Fruit fly (Drosophila melanogaster) Kc167 (cell line): ENCODE results near the gene CG4194.

Source experiments
- Myc ChIP-seq: fragments of >200 bp; optimal IDR thresholded peaks from 2 replicates; lab custom pipeline; 2017; ENCODE audit warnings: missing external identifiers
- Sin3A ChIP-seq: fragments of >200 bp; optimal IDR thresholded peaks from 2 replicates; lab custom pipeline; 2018; ENCODE audit warnings: missing external identifiers
- h ChIP-seq: fragments of >200 bp; optimal IDR thresholded peaks from 3 replicates; lab custom pipeline; 2018; ENCODE audit warnings: missing external identifiers
- insv ChIP-seq: fragments of >200 bp; optimal IDR thresholded peaks from 3 replicates; lab custom pipeline; 2018; ENCODE audit warnings: missing external identifiers
- psq ChIP-seq: fragments of >200 bp; optimal IDR thresholded peaks from 2 replicates; lab custom pipeline; 2017; ENCODE audit warnings: missing external identifiers
- ttk ChIP-seq: sonication (Bioruptor generic); optimal IDR thresholded peaks from 2 replicates; lab custom pipeline; 2017; ENCODE audit warnings: missing external identifiers

- no peak for TF ChIP-seq h (lab: Kevin White, UChicago)
- no peak for TF ChIP-seq psq (lab: Kevin White, UChicago)
- TF ChIP-seq ttk (lab: Kevin White, UChicago), result no peak
- no peak for TF ChIP-seq insv (lab: Kevin White, UChicago)
- no peak for TF ChIP-seq Sin3A (lab: Kevin White, UChicago)
- no peak for TF ChIP-seq Myc
Observed at dm6 chrX:2024819-2025218, 43.6 kb upstream of the CG4194 start.
